Worm (Caenorhabditis elegans) whole organism, L4 larva: Measurements from ENCODE around the gene ddx-19.

Experiments
- ama-1 ChIP-seq: fragments of 150-350 bp; optimal IDR thresholded peaks from 2 replicates; lab custom pipeline; 2014; ENCODE audit warnings: inconsistent platforms, mixed read lengths
- ceh-28 ChIP-seq: fragments of 150-350 bp; optimal IDR thresholded peaks from 2 replicates; lab custom pipeline; 2014; ENCODE audit warnings: missing biosample characterization, missing genetic modification reagents, missing genetic modification characterization
- fos-1 ChIP-seq: fragments of 150-350 bp; optimal IDR thresholded peaks from 2 replicates; lab custom pipeline; 2014; ENCODE audit warnings: missing biosample characterization, missing genetic modification characterization
- lin-15B ChIP-seq: fragments of 150-350 bp; sonication (generic microtip); optimal IDR thresholded peaks from 3 replicates; lab custom pipeline; 2014; ENCODE audit warnings: missing biosample characterization, missing genetic modification characterization
- lin-29 ChIP-seq: fragments of 200-800 bp; sonication (Bioruptor generic); IDR thresholded peaks from 2 replicates; pipeline ENCODE4 v1.3.6; 2022; ENCODE audit warnings: missing genetic modification reagents, missing genetic modification characterization, missing compliant biosample characterization
- lsy-2 ChIP-seq, 2 experiments: fragments of 150-350 bp in 1 of 2; sonication (generic microtip) in 1 of 2; optimal IDR thresholded peaks; 2 replicates each; lab custom pipeline; 2014 to 2017; ENCODE audit warnings: missing biosample characterization in 2 of 2, missing genetic modification characterization in 2 of 2
- unc-130 ChIP-seq: sonication (generic microtip); optimal IDR thresholded peaks from 2 replicates; lab custom pipeline; 2016; ENCODE audit warnings: missing genetic modification reagents, missing genetic modification characterization, missing compliant biosample characterization
- ztf-11 ChIP-seq: fragments of 150-350 bp; optimal IDR thresholded peaks from 2 replicates; lab custom pipeline; 2014; ENCODE audit warnings: missing biosample characterization, missing genetic modification characterization

- no peak for TF ChIP-seq lin-15B (tag; lab: Kevin White, UChicago)
- no peak for TF ChIP-seq lin-29 (GFP tag; lab: Robert Waterston, UW)
- TF ChIP-seq ceh-28 = no peak
- no peak for TF ChIP-seq ztf-11
- no peak for TF ChIP-seq fos-1
- no peak for TF ChIP-seq unc-130
- TF ChIP-seq lsy-2 (tag; optimal IDR thresholded peaks at IDR 0.05; lab: Kevin White, UChicago) = no peak
- no peak for TF ChIP-seq ama-1 (lab: Kevin White, UChicago)
Observed at ce11 chrII:8851996-8852587, 32.6 kb upstream of the ddx-19 start, which contains the start of gene oac-46.
